Worm (Caenorhabditis elegans): ENCODE data around the gene F23A7.8.
A peak's percentile ranks its signal among the peaks of the same experiment; 100 is the strongest.

The F23A7.8 gene

ce11 chrX:16209660-16210059, 3.5 kb upstream of the F23A7.8 start (continued):
- no peak for TF ChIP-seq hlh-26 (GFP tag; conservative IDR thresholded peaks at IDR 0.05)
- TF ChIP-seq nfya-2 (GFP tag; IDR thresholded peaks at IDR 0.05): no peak
- TF ChIP-seq nfyb-1 (GFP tag; IDR thresholded peaks at IDR 0.05): peak; percentile 93
- TF ChIP-seq mel-28 (tag; optimal IDR thresholded peaks at IDR 0.05; ENCODE audit: borderline replicate concordance): peak; percentile 46
- peak; percentile 53; the same call in 1 of the 2 replicates for TF ChIP-seq hsf-1 (GFP tag; IDR thresholded peaks at IDR 0.05)
- TF ChIP-seq lsl-1 (GFP tag; optimal IDR thresholded peaks at IDR 0.05): no peak
- TF ChIP-seq somi-1 (GFP tag; optimal IDR thresholded peaks at IDR 0.05): peak; percentile 75
- peak; percentile 86 for TF ChIP-seq tlf-1 (GFP tag; optimal IDR thresholded peaks at IDR 0.05)
- TF ChIP-seq ets-4 (GFP tag; optimal IDR thresholded peaks at IDR 0.05): peak; percentile 67
- peak; percentile 81 for TF ChIP-seq egrh-3 (GFP tag; IDR thresholded peaks at IDR 0.05)
- peak; percentile 74 for TF ChIP-seq cebp-1 (GFP tag; IDR thresholded peaks at IDR 0.05)
- peak; percentile 88 for TF ChIP-seq cebp-1 (tag; optimal IDR thresholded peaks at IDR 0.05)
- TF ChIP-seq mes-4 (tag; optimal IDR thresholded peaks at IDR 0.05): peak; percentile 68
- TF ChIP-seq rpc-1 (optimal IDR thresholded peaks at IDR 0.05): peak; percentile 96
- TF ChIP-seq rpc-1 (tag; optimal IDR thresholded peaks at IDR 0.05): peak; percentile 92
- TF ChIP-seq Y53G8AR.9 (GFP tag; conservative IDR thresholded peaks at IDR 0.05): peak; percentile 89
- TF ChIP-seq ztf-25 (GFP tag; IDR thresholded peaks at IDR 0.05): peak; percentile 81
- peak; percentile 76; the same call in 1 of the 2 replicates for TF ChIP-seq attf-6 (GFP tag; IDR thresholded peaks at IDR 0.05)
- peak; percentile 51 for TF ChIP-seq madf-8 (GFP tag; conservative IDR thresholded peaks at IDR 0.05)
- TF ChIP-seq F22D6.2 (tag; optimal IDR thresholded peaks at IDR 0.05): peak; percentile 50
- peak; percentile 47 for TF ChIP-seq F49E8.2 (tag; optimal IDR thresholded peaks at IDR 0.05; ENCODE audit: insufficient read depth)
- peak; percentile 94 for TF ChIP-seq gei-17 (GFP tag; optimal IDR thresholded peaks at IDR 0.05)
- TF ChIP-seq lin-40 (tag; optimal IDR thresholded peaks at IDR 0.05): peak; percentile 96
- no peak for TF ChIP-seq Y79H2A.3 (GFP tag; conservative IDR thresholded peaks at IDR 0.05)
- TF ChIP-seq B0261.1 (tag; optimal IDR thresholded peaks at IDR 0.05): peak; percentile 99
- peak; percentile 69 for TF ChIP-seq nhr-179 (tag; optimal IDR thresholded peaks at IDR 0.05)
- no peak for TF ChIP-seq unc-62 (GFP tag; optimal IDR thresholded peaks at IDR 0.05)
- peak; percentile 50; the same call in 1 of the 2 replicates for TF ChIP-seq lag-1 (GFP tag; IDR thresholded peaks at IDR 0.05)
- peak; percentile 91; the same call in 1 of the 2 replicates for TF ChIP-seq cebp-2 (GFP tag; IDR thresholded peaks at IDR 0.05)
- 0 out of 2 replicates have a peak, but pooled peaks have one; percentile 49 for TF ChIP-seq F37B4.10 (GFP tag; IDR thresholded peaks at IDR 0.05)
- peak in 2 of 3 experiments; percentile 5 to 89 for TF ChIP-seq lin-35 (GFP tag; optimal IDR thresholded peaks at IDR 0.05)
- TF ChIP-seq snpc-4 (GFP tag; optimal IDR thresholded peaks at IDR 0.05): peak; percentile 76
- peak; percentile 82 to 89 (median 87) for TF ChIP-seq snpc-4 (tag; optimal IDR thresholded peaks at IDR 0.05)
- peak; percentile 77 for TF ChIP-seq F10E7.11 (tag; optimal IDR thresholded peaks at IDR 0.05)
- peak; percentile 97 for TF ChIP-seq lin-26 (GFP tag; IDR thresholded peaks at IDR 0.05)
- TF ChIP-seq nhr-27 (tag; optimal IDR thresholded peaks at IDR 0.05): peak; percentile 62
- TF ChIP-seq nfya-1 (tag; optimal IDR thresholded peaks at IDR 0.05; ENCODE audit: borderline replicate concordance, insufficient read depth): no peak
- TF ChIP-seq hmg-20 (GFP tag; IDR thresholded peaks at IDR 0.05): peak; percentile 91
- TF ChIP-seq F33H1.4 (GFP tag; IDR thresholded peaks at IDR 0.05): 0 out of 2 replicates have a peak, but pooled peaks have one; percentile 17
- TF ChIP-seq egl-18 (GFP tag; IDR thresholded peaks at IDR 0.05): peak; percentile 89
- TF ChIP-seq madf-3 (GFP tag; IDR thresholded peaks at IDR 0.05): peak; percentile 84
- peak; percentile 87 for TF ChIP-seq ceh-27 (GFP tag; optimal IDR thresholded peaks at IDR 0.05)
- TF ChIP-seq fkh-3 (tag; optimal IDR thresholded peaks at IDR 0.05): peak; percentile 91
- peak; percentile 63 to 82 for TF ChIP-seq rec-8 (tag; optimal IDR thresholded peaks at IDR 0.05)
- TF ChIP-seq Y53F4B.3 (GFP tag; IDR thresholded peaks at IDR 0.05): no peak
- TF ChIP-seq snpc-3.4 (tag; optimal IDR thresholded peaks at IDR 0.05): peak; percentile 86
- peak; percentile 71 for TF ChIP-seq athp-1 (tag; optimal IDR thresholded peaks at IDR 0.05)
- peak; percentile 76 for TF ChIP-seq akir-1 (GFP tag; optimal IDR thresholded peaks at IDR 0.05)

Measured in whole organism, young adult.